Worm (Caenorhabditis elegans): ENCODE results near the gene C09G4.4.

C09G4.4 gene

DNA sequence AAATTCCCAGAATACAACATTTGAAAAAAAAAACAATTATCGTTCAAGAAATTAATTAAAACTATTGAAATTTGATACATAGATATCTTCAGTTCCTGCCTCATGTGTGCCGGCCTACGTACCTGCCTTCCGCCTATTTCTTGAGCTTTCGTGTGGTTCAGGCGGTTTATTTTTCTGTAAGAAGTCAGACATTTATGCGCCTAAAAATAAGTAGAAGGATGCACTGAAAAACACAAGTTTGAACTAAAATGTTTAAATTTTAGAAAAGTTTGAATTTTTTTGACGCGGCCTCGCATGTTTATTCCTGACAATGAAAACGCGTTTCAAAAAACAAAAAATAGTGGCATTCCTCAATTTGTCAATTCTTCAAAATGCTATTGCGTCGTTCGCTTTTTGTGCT is 39.0 kb upstream of the C09G4.4 start, which contains the start of gene C28C12.11:
Gene C28C12.11 (plus strand): TSS at position 301 of the 400 bp plus-strand sequence.
- no peak for TF ChIP-seq ttx-3 (tag; optimal IDR thresholded peaks at IDR 0.05)
- no peak for TF ChIP-seq ama-1 (optimal IDR thresholded peaks at IDR 0.05)
- no peak for TF ChIP-seq ref-2 (tag; optimal IDR thresholded peaks at IDR 0.05)
- TF ChIP-seq nhr-232 (tag; optimal IDR thresholded peaks at IDR 0.05) = no peak
- TF ChIP-seq eyg-1 (tag; optimal IDR thresholded peaks at IDR 0.05) = no peak
- no peak for TF ChIP-seq pat-9 (tag; optimal IDR thresholded peaks at IDR 0.05)
- no peak for TF ChIP-seq ceh-48 (tag; optimal IDR thresholded peaks at IDR 0.05)
- no peak for TF ChIP-seq ceh-31 (tag; optimal IDR thresholded peaks at IDR 0.05)
- no peak for TF ChIP-seq K09A11.1 (tag; optimal IDR thresholded peaks at IDR 0.05; ENCODE audit: insufficient read depth)
- TF ChIP-seq Y22D7AL.16 (tag; optimal IDR thresholded peaks at IDR 0.05) = no peak
- no peak for TF ChIP-seq hlh-30 (tag; optimal IDR thresholded peaks at IDR 0.05; ENCODE audit: insufficient read depth)
- no peak for TF ChIP-seq dmd-4 (tag; optimal IDR thresholded peaks at IDR 0.05; ENCODE audit: borderline replicate concordance)
- no peak for TF ChIP-seq tbx-2 (tag; optimal IDR thresholded peaks at IDR 0.05)
- TF ChIP-seq pax-1 (tag; optimal IDR thresholded peaks at IDR 0.05) = no peak
- no peak for TF ChIP-seq hlh-15 (tag; optimal IDR thresholded peaks at IDR 0.05)
- no peak for TF ChIP-seq dve-1 (tag; optimal IDR thresholded peaks at IDR 0.05)
- TF ChIP-seq madf-2 (tag; optimal IDR thresholded peaks at IDR 0.05) = no peak
- no peak for TF ChIP-seq nhr-11 (tag; optimal IDR thresholded peaks at IDR 0.05)
- no peak for TF ChIP-seq ceh-9 (tag; optimal IDR thresholded peaks at IDR 0.05)
- no peak for TF ChIP-seq sdc-2 (tag; optimal IDR thresholded peaks at IDR 0.05)

DNA sequence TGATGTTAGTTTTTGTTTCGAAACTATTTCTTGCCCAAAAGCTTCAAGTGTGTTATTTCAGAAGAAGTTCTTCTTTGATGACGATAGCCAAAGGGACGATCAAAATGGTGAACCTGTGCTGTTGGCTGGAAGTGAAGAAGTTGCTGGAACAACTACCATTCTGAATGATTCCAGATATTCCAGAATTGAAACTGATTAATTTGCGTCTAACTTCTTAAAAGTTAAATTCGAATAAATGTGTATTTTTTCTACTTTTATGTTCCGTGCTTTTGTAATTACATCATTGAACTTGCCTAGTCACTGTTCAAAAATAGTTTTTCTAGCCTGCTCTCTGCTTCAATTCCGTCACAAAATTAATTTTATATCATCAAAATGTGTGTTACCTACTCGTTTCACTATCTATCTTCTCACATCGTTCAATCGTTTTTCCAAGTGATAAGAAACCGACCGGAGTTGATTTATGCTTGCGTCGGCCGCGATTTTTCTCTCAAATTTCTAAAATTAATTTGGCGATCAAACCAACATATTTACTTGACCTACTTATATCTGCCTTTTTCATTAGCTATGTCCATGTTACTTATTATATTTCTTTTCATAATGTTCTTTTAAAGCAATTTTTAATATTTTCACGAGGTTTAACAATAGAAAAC is 37.6 kb upstream of the C09G4.4 start:
- no peak for TF ChIP-seq pha-4 (tag; optimal IDR thresholded peaks at IDR 0.05)
- TF ChIP-seq ceh-9 (tag; optimal IDR thresholded peaks at IDR 0.05) = no peak
- TF ChIP-seq Y22D7AL.16 (tag; optimal IDR thresholded peaks at IDR 0.05) = no peak
- TF ChIP-seq sdc-2 (tag; optimal IDR thresholded peaks at IDR 0.05) = no peak
- no peak for TF ChIP-seq elt-2 (tag; optimal IDR thresholded peaks at IDR 0.05)
- TF ChIP-seq che-1 (tag; optimal IDR thresholded peaks at IDR 0.05) = no peak
- no peak for TF ChIP-seq gmeb-2 (tag; optimal IDR thresholded peaks at IDR 0.05)
- TF ChIP-seq hlh-15 (tag; optimal IDR thresholded peaks at IDR 0.05) = no peak
- no peak for TF ChIP-seq hlh-8 (tag; optimal IDR thresholded peaks at IDR 0.05)
- TF ChIP-seq pax-1 (tag; optimal IDR thresholded peaks at IDR 0.05) = no peak

- TF ChIP-seq unc-3 (GFP tag; conservative IDR thresholded peaks at IDR 0.05) (no peak), unc-3 (tag; optimal IDR thresholded peaks at IDR 0.05) (no peak), ttx-3 (tag; optimal IDR thresholded peaks at IDR 0.05) (no peak), pax-1 (tag; optimal IDR thresholded peaks at IDR 0.05) (no peak), rnt-1 (tag; optimal IDR thresholded peaks at IDR 0.05) (no peak), pag-3 (tag; optimal IDR thresholded peaks at IDR 0.05; ENCODE audit: borderline replicate concordance) (no peak), nfya-1 (tag; optimal IDR thresholded peaks at IDR 0.05) (no peak), ceh-24 (tag; optimal IDR thresholded peaks at IDR 0.05) (no peak), elt-4 (tag; optimal IDR thresholded peaks at IDR 0.05) (no peak), ref-2 (tag; optimal IDR thresholded peaks at IDR 0.05) (no peak), hlh-13 (GFP tag; optimal IDR thresholded peaks at IDR 0.05) (no peak), sox-4 (tag; optimal IDR thresholded peaks at IDR 0.05) (no peak), tbx-2 (tag; optimal IDR thresholded peaks at IDR 0.05) (no peak), K09A11.1 (tag; optimal IDR thresholded peaks at IDR 0.05; ENCODE audit: insufficient read depth) (no peak), fkh-6 (tag; optimal IDR thresholded peaks at IDR 0.05) (no peak)
Observed at ce11 chrIV:8476166-8476565, 36.6 kb upstream of the C09G4.4 start.

DNA sequence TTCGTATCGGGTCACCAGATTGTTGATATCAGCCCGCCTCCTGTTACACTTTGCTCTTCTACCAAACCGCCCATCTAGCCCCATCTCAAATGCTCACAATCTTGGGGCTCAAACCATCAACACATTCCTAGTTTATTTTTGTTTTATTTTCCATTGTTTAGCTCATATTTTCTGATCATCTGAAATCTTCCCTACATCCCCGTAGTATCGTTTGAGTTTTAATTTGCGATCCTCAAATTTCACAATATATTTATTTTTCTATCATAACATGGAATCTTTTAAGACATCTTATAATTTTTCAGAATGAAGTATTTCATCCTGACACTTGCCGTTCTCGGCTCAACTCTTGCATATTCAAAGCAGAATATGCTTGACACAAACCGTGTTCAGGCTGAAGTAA is 35.9 kb upstream of the C09G4.4 start, which contains the start of gene spp-10:
Gene spp-10 (plus strand): TSS at position 301 of the 400 bp plus-strand sequence.
- TF ChIP-seq rnt-1 (tag; optimal IDR thresholded peaks at IDR 0.05) = no peak
- no peak for TF ChIP-seq npax-4 (tag; optimal IDR thresholded peaks at IDR 0.05)
- TF ChIP-seq nfya-1 (tag; optimal IDR thresholded peaks at IDR 0.05) = no peak
- no peak for TF ChIP-seq hlh-15 (tag; optimal IDR thresholded peaks at IDR 0.05)
- no peak for TF ChIP-seq nhr-232 (tag; optimal IDR thresholded peaks at IDR 0.05)
- no peak for TF ChIP-seq syd-9 (tag; optimal IDR thresholded peaks at IDR 0.05)
- no peak for TF ChIP-seq hlh-30 (tag; optimal IDR thresholded peaks at IDR 0.05; ENCODE audit: insufficient read depth)
- no peak for TF ChIP-seq elt-4 (tag; optimal IDR thresholded peaks at IDR 0.05)
- no peak for TF ChIP-seq ceh-34 (tag; optimal IDR thresholded peaks at IDR 0.05)
- TF ChIP-seq unc-55 (GFP tag; optimal IDR thresholded peaks at IDR 0.05) = no peak
- no peak for TF ChIP-seq ceh-24 (tag; optimal IDR thresholded peaks at IDR 0.05)
- TF ChIP-seq ceh-31 (tag; optimal IDR thresholded peaks at IDR 0.05) = no peak
- TF ChIP-seq unc-86 (tag; optimal IDR thresholded peaks at IDR 0.05) = no peak
- TF ChIP-seq pag-3 (tag; optimal IDR thresholded peaks at IDR 0.05; ENCODE audit: borderline replicate concordance) = no peak
- TF ChIP-seq tbx-7 (tag; optimal IDR thresholded peaks at IDR 0.05) = no peak
